Worm (Caenorhabditis elegans) whole organism, late embryonic: ENCODE measurements around the gene C25A8.5.

Experiments
- C38D4.7 ChIP-seq: fragments of 200-800 bp; sonication (Bioruptor generic); optimal IDR thresholded peaks from 2 replicates; lab custom pipeline; 2018; ENCODE audit warnings: mild to moderate bottlenecking, missing genetic modification characterization, moderate library complexity, missing compliant biosample characterization
- ama-1 ChIP-seq: fragments of 150-350 bp; optimal IDR thresholded peaks from 2 replicates; lab custom pipeline; 2014
- ceh-2 ChIP-seq: sonication (generic microtip); optimal IDR thresholded peaks from 2 replicates; lab custom pipeline; 2016; ENCODE audit warnings: missing genotype, missing genetic modification characterization, missing compliant biosample characterization
- che-1 ChIP-seq: sonication (generic microtip); optimal IDR thresholded peaks from 2 replicates; lab custom pipeline; 2016; ENCODE audit warnings: mild to moderate bottlenecking, missing genetic modification characterization, missing compliant biosample characterization
- hlh-8 ChIP-seq: sonication (generic microtip); optimal IDR thresholded peaks from 2 replicates; lab custom pipeline; 2016; ENCODE audit warnings: missing genotype, missing genetic modification characterization, missing compliant biosample characterization
- lim-6 ChIP-seq: sonication (generic microtip); optimal IDR thresholded peaks from 2 replicates; lab custom pipeline; 2016; ENCODE audit warnings: missing genetic modification characterization, missing compliant biosample characterization
- mec-3 ChIP-seq: sonication (generic microtip); optimal IDR thresholded peaks from 2 replicates; lab custom pipeline; 2016; ENCODE audit warnings: borderline replicate concordance, missing genetic modification characterization, missing compliant biosample characterization
- pha-4 ChIP-seq: fragments of 150-350 bp; optimal IDR thresholded peaks from 2 replicates; lab custom pipeline; 2018; ENCODE audit warnings: missing biosample characterization, missing genetic modification reagents, missing genetic modification characterization
- sdc-2 ChIP-seq: sonication (generic microtip); optimal IDR thresholded peaks from 2 replicates; lab custom pipeline; 2016; ENCODE audit warnings: missing genotype, missing genetic modification characterization, missing compliant biosample characterization
- unc-55 ChIP-seq: sonication (generic microtip); optimal IDR thresholded peaks from 2 replicates; lab custom pipeline; 2017; ENCODE audit warnings: missing biosample characterization, missing genetic modification reagents, missing genetic modification characterization
- ztf-16 ChIP-seq: sonication (generic microtip); optimal IDR thresholded peaks from 2 replicates; lab custom pipeline; 2017; ENCODE audit warnings: missing genetic modification characterization, missing compliant biosample characterization

- TF ChIP-seq che-1 (tag; lab: Kevin White, UChicago) = no peak
- TF ChIP-seq ceh-2 (tag; lab: Kevin White, UChicago) = no peak
- TF ChIP-seq ama-1 (lab: Kevin White, UChicago) = no peak
- no peak for TF ChIP-seq unc-55 (GFP tag; lab: Kevin White, UChicago)
- TF ChIP-seq mec-3 (tag; lab: Kevin White, UChicago) = no peak
- no peak for TF ChIP-seq lim-6
- no peak for TF ChIP-seq ztf-16 (tag; lab: Kevin White, UChicago)
- TF ChIP-seq pha-4 (tag; lab: Kevin White, UChicago) = no peak
- TF ChIP-seq C38D4.7 (GFP tag; lab: Kevin White, UChicago) = no peak
- TF ChIP-seq sdc-2 (tag; lab: Kevin White, UChicago) = no peak
- TF ChIP-seq hlh-8 (tag; lab: Kevin White, UChicago) = no peak
Observed at ce11 chrIV:7022227-7022626, 22.9 kb downstream of the C25A8.5 start.
